Worm (Caenorhabditis elegans): ENCODE results near the gene F54B3.1.

DNA sequence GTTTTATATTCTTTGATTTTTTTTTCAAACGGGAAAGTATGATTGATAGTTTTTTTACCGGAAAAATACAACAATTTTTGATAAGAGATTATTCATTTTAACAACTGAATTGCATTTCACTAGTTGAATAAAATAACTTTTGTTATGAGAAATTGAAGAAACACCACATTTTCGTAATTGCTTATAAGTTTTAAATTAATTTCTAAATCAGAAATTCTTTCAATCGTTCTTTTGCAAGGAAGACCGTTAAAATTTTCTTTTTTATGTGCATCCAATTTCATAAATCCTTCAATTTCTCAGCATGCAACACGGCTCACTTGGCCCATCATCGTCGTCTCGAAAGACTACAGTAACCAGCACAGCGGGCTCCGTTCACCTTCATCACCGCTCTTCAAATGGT lies 28.5 kb upstream of the F54B3.1 start, which contains the start of gene plc-3:
- no peak for TF ChIP-seq hlh-30 (tag; optimal IDR thresholded peaks at IDR 0.05; ENCODE audit: insufficient read depth)
- TF ChIP-seq hlh-8 (tag; optimal IDR thresholded peaks at IDR 0.05): no peak
- TF ChIP-seq rnt-1 (tag; optimal IDR thresholded peaks at IDR 0.05): no peak
- no peak for TF ChIP-seq ceh-45 (GFP tag; IDR thresholded peaks at IDR 0.05)
- no peak for TF ChIP-seq che-1 (tag; optimal IDR thresholded peaks at IDR 0.05)
- TF ChIP-seq ceh-30 (tag; optimal IDR thresholded peaks at IDR 0.05): no peak
- TF ChIP-seq Y22D7AL.16 (tag; optimal IDR thresholded peaks at IDR 0.05): no peak
- no peak for TF ChIP-seq ama-1 (optimal IDR thresholded peaks at IDR 0.05)
- TF ChIP-seq lin-11 (tag; optimal IDR thresholded peaks at IDR 0.05): no peak
- TF ChIP-seq eyg-1 (tag; optimal IDR thresholded peaks at IDR 0.05): no peak

All from whole organism, late embryonic.